Worm (Caenorhabditis elegans): ENCODE data around the gene T11F9.1.

DNA sequence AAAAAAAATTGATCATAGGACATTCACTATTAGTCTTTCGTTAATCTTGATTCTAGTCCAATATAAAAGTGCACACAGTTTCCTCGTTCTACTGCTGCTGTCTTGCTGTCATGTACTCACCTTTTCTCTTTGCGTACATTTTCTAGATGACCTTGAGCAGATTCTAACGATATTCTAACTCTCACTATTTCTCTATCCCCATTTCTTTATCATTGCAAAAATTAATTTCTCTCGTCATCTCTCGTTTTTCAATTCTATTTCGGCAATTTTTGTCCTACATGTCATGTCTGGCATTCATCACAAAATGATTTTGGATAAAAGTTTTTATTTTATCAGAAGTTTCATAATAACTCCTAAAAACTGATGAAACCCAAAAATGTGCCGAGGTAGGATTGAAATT lies 49.4 kb downstream of the T11F9.1 start, which contains the start of gene ttll-5:
- TF ChIP-seq unc-39 (tag; optimal IDR thresholded peaks at IDR 0.05) (no peak), egl-27 (tag; optimal IDR thresholded peaks at IDR 0.05) (no peak), tbx-2 (tag; optimal IDR thresholded peaks at IDR 0.05) (no peak), mdl-1 (tag; optimal IDR thresholded peaks at IDR 0.05) (no peak), pqm-1 (tag; optimal IDR thresholded peaks at IDR 0.05) (no peak), nfya-1 (tag; optimal IDR thresholded peaks at IDR 0.05; ENCODE audit: insufficient read depth) (no peak), elt-3 (tag; optimal IDR thresholded peaks at IDR 0.05) (no peak), fos-1 (tag; optimal IDR thresholded peaks at IDR 0.05) (no peak), sea-2 (GFP tag; optimal IDR thresholded peaks at IDR 0.05) (no peak)
